Worm (Caenorhabditis elegans) whole organism, late embryonic: Measurements from ENCODE around the gene C39B10.4.

Experiments
- F13H6.1 ChIP-seq: sonication (generic microtip); optimal IDR thresholded peaks from 2 replicates; lab custom pipeline; 2016; ENCODE audit warnings: missing genetic modification characterization, missing compliant biosample characterization
- K02D7.2 ChIP-seq: sonication (generic microtip); optimal IDR thresholded peaks from 2 replicates; lab custom pipeline; 2017; ENCODE audit warnings: mild to moderate bottlenecking, missing genetic modification characterization, missing compliant biosample characterization
- T23F11.4 ChIP-seq: fragments of 200-800 bp; sonication (Bioruptor generic); optimal IDR thresholded peaks from 2 replicates; lab custom pipeline; 2018; ENCODE audit warnings: mild to moderate bottlenecking, missing genetic modification characterization, missing compliant biosample characterization
- Y22D7AL.16 ChIP-seq: sonication (generic microtip); optimal IDR thresholded peaks from 2 replicates; lab custom pipeline; 2016; ENCODE audit warnings: missing genetic modification characterization, missing compliant biosample characterization
- ahr-1 ChIP-seq: sonication (generic microtip); optimal IDR thresholded peaks from 2 replicates; lab custom pipeline; 2016; ENCODE audit warnings: missing genetic modification characterization, missing compliant biosample characterization
- ama-1 ChIP-seq: fragments of 150-350 bp; optimal IDR thresholded peaks from 2 replicates; lab custom pipeline; 2014
- ceh-14 ChIP-seq: sonication (generic microtip); optimal IDR thresholded peaks from 2 replicates; lab custom pipeline; 2016; ENCODE audit warnings: missing genotype, missing genetic modification characterization, missing compliant biosample characterization
- ceh-18 ChIP-seq: sonication (generic microtip); optimal IDR thresholded peaks from 2 replicates; lab custom pipeline; 2016; ENCODE audit warnings: missing genetic modification characterization, missing compliant biosample characterization
- ceh-19 ChIP-seq: fragments of 200-800 bp; sonication (Bioruptor generic); optimal IDR thresholded peaks from 2 replicates; lab custom pipeline; 2018; ENCODE audit warnings: mild to moderate bottlenecking, missing genetic modification characterization, missing compliant biosample characterization
- ceh-2 ChIP-seq: sonication (generic microtip); optimal IDR thresholded peaks from 2 replicates; lab custom pipeline; 2016; ENCODE audit warnings: missing genotype, missing genetic modification characterization, missing compliant biosample characterization
- ceh-22 ChIP-seq: sonication (generic microtip); optimal IDR thresholded peaks from 2 replicates; lab custom pipeline; 2017; ENCODE audit warnings: missing biosample characterization, missing genetic modification characterization
- ceh-30 ChIP-seq: fragments of 150-350 bp; optimal IDR thresholded peaks from 2 replicates; lab custom pipeline; 2014; ENCODE audit warnings: missing biosample characterization, missing genetic modification characterization
- ceh-34 ChIP-seq: sonication (generic microtip); optimal IDR thresholded peaks from 2 replicates; lab custom pipeline; 2016; ENCODE audit warnings: mild to moderate bottlenecking, missing genetic modification characterization, missing compliant biosample characterization
- ceh-45 ChIP-seq: fragments of 200-800 bp; sonication (Bioruptor generic); IDR thresholded peaks from 2 replicates; pipeline ENCODE4 v1.3.6; 2022; ENCODE audit warnings: missing genetic modification reagents, missing genetic modification characterization, missing compliant biosample characterization
- ceh-6 ChIP-seq: fragments of 200-800 bp; sonication (Bioruptor generic); optimal IDR thresholded peaks from 2 replicates; lab custom pipeline; 2018; ENCODE audit warnings: mild to moderate bottlenecking, missing genetic modification characterization, missing compliant biosample characterization
- ceh-9 ChIP-seq: sonication (generic microtip); optimal IDR thresholded peaks from 2 replicates; lab custom pipeline; 2016; ENCODE audit warnings: mild to moderate bottlenecking, missing genetic modification characterization, inconsistent platforms, missing compliant biosample characterization
- che-1 ChIP-seq: sonication (generic microtip); optimal IDR thresholded peaks from 2 replicates; lab custom pipeline; 2016; ENCODE audit warnings: mild to moderate bottlenecking, missing genetic modification characterization, missing compliant biosample characterization
- dmd-4 ChIP-seq: sonication (generic microtip); optimal IDR thresholded peaks from 2 replicates; lab custom pipeline; 2016; ENCODE audit warnings: borderline replicate concordance, missing genetic modification characterization, missing compliant biosample characterization
- dve-1 ChIP-seq: sonication (generic microtip); optimal IDR thresholded peaks from 2 replicates; lab custom pipeline; 2017; ENCODE audit warnings: antibody characterized with exemption, mild to moderate bottlenecking, missing genetic modification characterization, missing compliant biosample characterization
- elt-2 ChIP-seq: sonication (generic microtip); optimal IDR thresholded peaks from 2 replicates; lab custom pipeline; 2016; ENCODE audit warnings: missing genetic modification reagents, missing genetic modification characterization, missing compliant biosample characterization
- elt-4 ChIP-seq: sonication (generic microtip); optimal IDR thresholded peaks from 2 replicates; lab custom pipeline; 2016; ENCODE audit warnings: missing genetic modification characterization, missing compliant biosample characterization
- ets-4 ChIP-seq: sonication (generic microtip); optimal IDR thresholded peaks from 2 replicates; lab custom pipeline; 2016; ENCODE audit warnings: missing genetic modification characterization, missing compliant biosample characterization
- eyg-1 ChIP-seq: sonication (generic microtip); optimal IDR thresholded peaks from 2 replicates; lab custom pipeline; 2016; ENCODE audit warnings: missing genotype, missing genetic modification characterization, missing compliant biosample characterization
- fkh-10 ChIP-seq: fragments of 150-350 bp; optimal IDR thresholded peaks from 2 replicates; lab custom pipeline; 2014; ENCODE audit warnings: missing biosample characterization, missing genetic modification reagents, missing genetic modification characterization
- fkh-6 ChIP-seq: sonication (generic microtip); optimal IDR thresholded peaks from 2 replicates; lab custom pipeline; 2016; ENCODE audit warnings: missing genetic modification characterization, missing compliant biosample characterization
- hlh-13 ChIP-seq: fragments of 200-800 bp; sonication (Bioruptor generic); optimal IDR thresholded peaks from 2 replicates; lab custom pipeline; 2018; ENCODE audit warnings: mild to moderate bottlenecking, missing genetic modification characterization, missing compliant biosample characterization
- hlh-15 ChIP-seq: sonication (generic microtip); optimal IDR thresholded peaks from 2 replicates; lab custom pipeline; 2016; ENCODE audit warnings: missing genetic modification characterization, missing compliant biosample characterization
- hlh-30 ChIP-seq: sonication (generic microtip); optimal IDR thresholded peaks from 2 replicates; lab custom pipeline; 2017; ENCODE audit warnings: antibody characterized with exemption, missing genetic modification characterization, missing compliant biosample characterization; ENCODE audit not compliant: insufficient read depth
- hlh-6 ChIP-seq: sonication (generic microtip); optimal IDR thresholded peaks from 2 replicates; lab custom pipeline; 2016; ENCODE audit warnings: missing genotype, missing genetic modification characterization, missing compliant biosample characterization
- lim-6 ChIP-seq: sonication (generic microtip); optimal IDR thresholded peaks from 2 replicates; lab custom pipeline; 2016; ENCODE audit warnings: missing genetic modification characterization, missing compliant biosample characterization
- lin-11 ChIP-seq: fragments of 200-800 bp; sonication (Bioruptor generic); optimal IDR thresholded peaks from 2 replicates; lab custom pipeline; 2018; ENCODE audit warnings: mild to moderate bottlenecking, missing genetic modification characterization, missing compliant biosample characterization
- madf-2 ChIP-seq: sonication (generic microtip); optimal IDR thresholded peaks from 2 replicates; lab custom pipeline; 2017; ENCODE audit warnings: missing genetic modification characterization, missing compliant biosample characterization
- mec-3 ChIP-seq: sonication (generic microtip); optimal IDR thresholded peaks from 2 replicates; lab custom pipeline; 2016; ENCODE audit warnings: borderline replicate concordance, missing genetic modification characterization, missing compliant biosample characterization
- nhr-232 ChIP-seq: sonication (generic microtip); optimal IDR thresholded peaks from 2 replicates; lab custom pipeline; 2016; ENCODE audit warnings: missing genetic modification characterization, missing compliant biosample characterization
- npax-4 ChIP-seq: sonication (generic microtip); optimal IDR thresholded peaks from 2 replicates; lab custom pipeline; 2016; ENCODE audit warnings: missing genetic modification characterization, missing compliant biosample characterization
- odd-2 ChIP-seq: sonication (generic microtip); optimal IDR thresholded peaks from 2 replicates; lab custom pipeline; 2017; ENCODE audit warnings: antibody characterized with exemption, mild to moderate bottlenecking, missing genetic modification characterization, missing compliant biosample characterization
- pha-4 ChIP-seq: fragments of 150-350 bp; optimal IDR thresholded peaks from 2 replicates; lab custom pipeline; 2018; ENCODE audit warnings: missing biosample characterization, missing genetic modification reagents, missing genetic modification characterization
- pros-1 ChIP-seq: fragments of 150-350 bp; optimal IDR thresholded peaks from 2 replicates; lab custom pipeline; 2014; ENCODE audit warnings: missing biosample characterization, missing genetic modification reagents, missing genetic modification characterization
- ref-2 ChIP-seq: sonication (generic microtip); optimal IDR thresholded peaks from 2 replicates; lab custom pipeline; 2016; ENCODE audit warnings: missing genetic modification characterization, missing compliant biosample characterization
- rnt-1 ChIP-seq: sonication (generic microtip); optimal IDR thresholded peaks from 2 replicates; lab custom pipeline; 2016; ENCODE audit warnings: missing genetic modification characterization, missing compliant biosample characterization
- sdc-2 ChIP-seq: sonication (generic microtip); optimal IDR thresholded peaks from 2 replicates; lab custom pipeline; 2016; ENCODE audit warnings: missing genotype, missing genetic modification characterization, missing compliant biosample characterization
- sox-2 ChIP-seq: fragments of 200-800 bp; sonication (Bioruptor generic); IDR thresholded peaks from 2 replicates; pipeline ENCODE4 v1.3.6; 2022; ENCODE audit warnings: missing genetic modification reagents, missing genetic modification characterization, missing compliant biosample characterization
- syd-9 ChIP-seq: sonication (generic microtip); optimal IDR thresholded peaks from 2 replicates; lab custom pipeline; 2016; ENCODE audit warnings: mild to moderate bottlenecking, missing genetic modification characterization, moderate library complexity, missing compliant biosample characterization
- tbx-2 ChIP-seq: sonication (generic microtip); optimal IDR thresholded peaks from 2 replicates; lab custom pipeline; 2016; ENCODE audit warnings: missing genetic modification characterization, missing compliant biosample characterization
- ttx-3 ChIP-seq: sonication (generic microtip); optimal IDR thresholded peaks from 2 replicates; lab custom pipeline; 2016; ENCODE audit warnings: missing genetic modification reagents, missing genetic modification characterization, missing compliant biosample characterization
- unc-3 ChIP-seq, 2 experiments: fragments of 200-800 bp in 1 of 2; sonication (Bioruptor generic) in 1 of 2; sonication (generic microtip) in 1 of 2; conservative IDR thresholded peaks in 1 of 2; optimal IDR thresholded peaks in 1 of 2; 2 replicates each; pipeline versions ENCODE4 v1.3.6 to Lab custom; 2016 to 2022; ENCODE audit warnings: missing compliant biosample characterization in 2 of 2, missing genetic modification characterization in 2 of 2, missing genetic modification reagents in 1 of 2
- unc-42 ChIP-seq: sonication (generic microtip); optimal IDR thresholded peaks from 2 replicates; lab custom pipeline; 2016; ENCODE audit warnings: missing genotype, missing genetic modification characterization, missing compliant biosample characterization
- zip-5 ChIP-seq: sonication (generic microtip); optimal IDR thresholded peaks from 2 replicates; lab custom pipeline; 2016; ENCODE audit warnings: missing genetic modification characterization, missing compliant biosample characterization
- ztf-16 ChIP-seq: sonication (generic microtip); optimal IDR thresholded peaks from 2 replicates; lab custom pipeline; 2017; ENCODE audit warnings: missing genetic modification characterization, missing compliant biosample characterization

The C39B10.4 gene

ce11 chrX:10435492-10435939 is 9.3 kb upstream of the C39B10.4 start (continued):
- no peak for TF ChIP-seq unc-3 (GFP tag; conservative IDR thresholded peaks at IDR 0.05; lab: Robert Waterston, UW)
- TF ChIP-seq unc-3 (tag; optimal IDR thresholded peaks at IDR 0.05; lab: Kevin White, UChicago): no peak
- peak; percentile 62 for TF ChIP-seq F13H6.1 (tag; lab: Kevin White, UChicago)
- peak; percentile 88 for TF ChIP-seq rnt-1 (tag; lab: Kevin White, UChicago)
- peak; percentile 5 for TF ChIP-seq ahr-1 (tag; lab: Kevin White, UChicago)
- TF ChIP-seq zip-5 (tag; lab: Kevin White, UChicago): no peak
- TF ChIP-seq ceh-6 (GFP tag; lab: Kevin White, UChicago): no peak
- TF ChIP-seq ceh-45: no peak
- peak; percentile 70 for TF ChIP-seq ceh-22 (tag; lab: Kevin White, UChicago)
- TF ChIP-seq hlh-15 (tag; lab: Kevin White, UChicago): no peak
- peak; percentile 91 for TF ChIP-seq unc-42
- TF ChIP-seq npax-4 (tag; lab: Kevin White, UChicago): no peak
- TF ChIP-seq syd-9 (tag; lab: Kevin White, UChicago): peak; percentile 92
- peak; percentile 24 for TF ChIP-seq ztf-16 (tag; lab: Kevin White, UChicago)
- TF ChIP-seq ceh-14 (tag; lab: Kevin White, UChicago): peak; percentile 76
- peak; percentile 82 for TF ChIP-seq ceh-18 (tag; lab: Kevin White, UChicago)
- TF ChIP-seq ceh-30 (tag; lab: Kevin White, UChicago): no peak
- TF ChIP-seq lim-6 (tag; lab: Kevin White, UChicago): no peak
- no peak for TF ChIP-seq elt-2 (tag; lab: Kevin White, UChicago)
- peak; percentile 7 for TF ChIP-seq T23F11.4
- no peak for TF ChIP-seq dve-1
- peak; percentile 16 for TF ChIP-seq ceh-2 (tag; lab: Kevin White, UChicago)
- no peak for TF ChIP-seq odd-2 (tag; lab: Kevin White, UChicago)
- peak; percentile 89 for TF ChIP-seq ceh-34 (tag; lab: Kevin White, UChicago)
- no peak for TF ChIP-seq Y22D7AL.16 (tag; lab: Kevin White, UChicago)
- TF ChIP-seq lin-11 (tag; lab: Kevin White, UChicago): no peak
- TF ChIP-seq ceh-9 (tag; lab: Kevin White, UChicago): no peak
- TF ChIP-seq dmd-4: no peak
- TF ChIP-seq fkh-6: peak; percentile 51
- TF ChIP-seq ref-2 (tag; lab: Kevin White, UChicago): peak; percentile 65
- peak; percentile 13 for TF ChIP-seq hlh-6 (tag; lab: Kevin White, UChicago)
- TF ChIP-seq hlh-30 (tag; lab: Kevin White, UChicago): peak; percentile 15
- no peak for TF ChIP-seq K02D7.2 (tag; lab: Kevin White, UChicago)
- peak; percentile 55 for TF ChIP-seq ceh-19 (GFP tag; lab: Kevin White, UChicago)
- TF ChIP-seq fkh-10: peak; percentile 86
- no peak for TF ChIP-seq elt-4 (tag; lab: Kevin White, UChicago)
- peak; percentile 85 for TF ChIP-seq tbx-2 (tag; lab: Kevin White, UChicago)
- TF ChIP-seq sox-2: 0 out of 2 replicates have a peak, but pooled peaks have one; percentile 30
- peak; percentile 51 for TF ChIP-seq ttx-3
- TF ChIP-seq eyg-1: peak; percentile 15
- no peak for TF ChIP-seq pha-4 (tag; lab: Kevin White, UChicago)
- peak; percentile 53 for TF ChIP-seq ets-4 (tag; lab: Kevin White, UChicago)
- peak; percentile 84 for TF ChIP-seq pros-1 (tag; lab: Kevin White, UChicago)
- TF ChIP-seq ama-1 (lab: Kevin White, UChicago): no peak
- TF ChIP-seq sdc-2 (tag; lab: Kevin White, UChicago): peak; percentile 82
- TF ChIP-seq hlh-13 (GFP tag; lab: Kevin White, UChicago): no peak
- no peak for TF ChIP-seq mec-3 (tag; lab: Kevin White, UChicago)
- TF ChIP-seq madf-2 (tag; lab: Kevin White, UChicago): peak; percentile 61
- TF ChIP-seq che-1 (tag; lab: Kevin White, UChicago): no peak
- TF ChIP-seq nhr-232 (tag; lab: Kevin White, UChicago): no peak
